Fruit fly (Drosophila melanogaster) whole organism, embryonic: ENCODE measurements around the gene Prp5.

ENCODE experiments used
- BEAF-32 ChIP-seq: fragments of 200-800 bp; sonication (Bioruptor generic); optimal IDR thresholded peaks from 3 replicates; lab custom pipeline; 2017; ENCODE audit warnings: missing biosample characterization, missing genetic modification characterization, mild to moderate bottlenecking, moderate library complexity, missing genetic modification reagents
- CG12071 ChIP-seq: fragments of 200-800 bp; sonication (Bioruptor generic); optimal IDR thresholded peaks from 3 replicates; lab custom pipeline; 2018; ENCODE audit warnings: missing biosample characterization, mild to moderate bottlenecking, missing genetic modification characterization
- CG12744 ChIP-seq: fragments of 200-800 bp; sonication (Bioruptor generic); optimal IDR thresholded peaks from 2 replicates; lab custom pipeline; 2016; ENCODE audit warnings: missing biosample characterization, missing genetic modification characterization
- CG13894 ChIP-seq: fragments of 200-800 bp; sonication (Bioruptor generic); optimal IDR thresholded peaks from 3 replicates; lab custom pipeline; 2018; ENCODE audit warnings: missing biosample characterization, mild to moderate bottlenecking, missing genetic modification characterization, moderate library complexity
- CG14860 ChIP-seq: fragments of 200-800 bp; sonication (Bioruptor generic); IDR thresholded peaks from 3 replicates; pipeline ENCODE4 v1.3.6; 2022; ENCODE audit warnings: missing biosample characterization, missing genetic modification characterization; ENCODE audit not compliant: partially characterized antibody
- CG15073 ChIP-seq: fragments of 200-800 bp; sonication (Bioruptor generic); optimal IDR thresholded peaks from 2 replicates; lab custom pipeline; 2016; ENCODE audit warnings: missing biosample characterization, missing genetic modification characterization
- CG16813 ChIP-seq: fragments of 200-800 bp; sonication (Bioruptor generic); IDR thresholded peaks from 3 replicates; pipeline ENCODE4 v1.3.6; 2022; ENCODE audit warnings: missing biosample characterization, missing genetic modification characterization; ENCODE audit not compliant: partially characterized antibody
- CG17912 ChIP-seq: fragments of 200-800 bp; sonication (Bioruptor generic); optimal IDR thresholded peaks from 2 replicates; lab custom pipeline; 2018; ENCODE audit warnings: missing biosample characterization, mild to moderate bottlenecking, missing genetic modification characterization
- CG18011 ChIP-seq: fragments of 200-800 bp; sonication (Bioruptor generic); optimal IDR thresholded peaks from 2 replicates; lab custom pipeline; 2017; ENCODE audit warnings: missing biosample characterization, missing genetic modification characterization, mild to moderate bottlenecking, moderate library complexity, missing genotype
- CG18764 ChIP-seq: fragments of 200-800 bp; sonication (Bioruptor generic); optimal IDR thresholded peaks from 3 replicates; lab custom pipeline; 2016; ENCODE audit warnings: missing biosample characterization, missing genetic modification characterization
- CG2199 ChIP-seq: fragments of 200-800 bp; sonication (Bioruptor generic); IDR thresholded peaks from 3 replicates; pipeline ENCODE4 v1.3.6; 2022; ENCODE audit warnings: missing biosample characterization, missing genetic modification characterization
- CG30403 ChIP-seq: fragments of 200-800 bp; sonication (Bioruptor generic); optimal IDR thresholded peaks from 3 replicates; lab custom pipeline; 2016; ENCODE audit warnings: missing biosample characterization, missing genetic modification characterization
- CG31224 ChIP-seq: fragments of 200-800 bp; sonication (Bioruptor generic); IDR thresholded peaks from 2 replicates; pipeline ENCODE4 v1.3.6; 2022; ENCODE audit warnings: missing biosample characterization, missing genetic modification characterization
- CG33213 ChIP-seq: fragments of 200-800 bp; sonication (Bioruptor generic); optimal IDR thresholded peaks from 3 replicates; lab custom pipeline; 2016; ENCODE audit warnings: missing biosample characterization, missing genetic modification characterization
- CG3995 ChIP-seq: fragments of 200-800 bp; sonication (Bioruptor generic); optimal IDR thresholded peaks from 3 replicates; lab custom pipeline; 2016; ENCODE audit warnings: missing biosample characterization, missing genetic modification characterization
- CG5245 ChIP-seq: fragments of 200-800 bp; sonication (Bioruptor generic); optimal IDR thresholded peaks from 3 replicates; lab custom pipeline; 2016; ENCODE audit warnings: missing biosample characterization, missing genetic modification characterization
- CG9215 ChIP-seq: fragments of 200-800 bp; sonication (Bioruptor generic); IDR thresholded peaks from 2 replicates; pipeline ENCODE4 v1.3.6; 2022; ENCODE audit warnings: missing biosample characterization, missing genetic modification characterization
- CTCF ChIP-seq: fragments of 200-800 bp; sonication (Bioruptor generic); optimal IDR thresholded peaks from 2 replicates; lab custom pipeline; 2017; ENCODE audit warnings: missing biosample characterization, mild to moderate bottlenecking, missing genetic modification characterization, moderate library complexity
- Dfd ChIP-seq, 2 experiments: fragments of >200 bp; optimal IDR thresholded peaks; 2 replicates each; lab custom pipeline; 2017; ENCODE audit warnings: missing biosample characterization in 2 of 2, missing genetic modification characterization in 2 of 2
- Doc2 ChIP-seq: fragments of 200-800 bp; sonication (Bioruptor generic); IDR thresholded peaks from 2 replicates; pipeline ENCODE4 v1.3.6; 2022; ENCODE audit warnings: missing biosample characterization, missing genetic modification characterization
- Dref ChIP-seq: fragments of 200-800 bp; sonication (Bioruptor generic); IDR thresholded peaks from 2 replicates; pipeline ENCODE4 v1.3.6; 2022; ENCODE audit warnings: missing biosample characterization, missing genetic modification characterization
- Fer1 ChIP-seq: fragments of 200-800 bp; sonication (Bioruptor generic); optimal IDR thresholded peaks from 2 replicates; lab custom pipeline; 2017; ENCODE audit warnings: missing biosample characterization, mild to moderate bottlenecking, missing genetic modification characterization
- H15 ChIP-seq: fragments of 200-800 bp; sonication (Bioruptor generic); IDR thresholded peaks from 3 replicates; pipeline ENCODE4 v1.3.6; 2022; ENCODE audit warnings: missing biosample characterization, missing genetic modification characterization
- Kr ChIP-seq: fragments of 200-800 bp; sonication (Bioruptor generic); optimal IDR thresholded peaks from 2 replicates; lab custom pipeline; 2017; ENCODE audit warnings: missing biosample characterization, mild to moderate bottlenecking, missing genetic modification characterization
- Mrtf ChIP-seq: fragments of 200-800 bp; sonication (Bioruptor generic); IDR thresholded peaks from 3 replicates; pipeline ENCODE4 v1.3.6; 2022; ENCODE audit warnings: missing biosample characterization, missing genetic modification characterization
- Ravus ChIP-seq: fragments of 200-800 bp; sonication (Bioruptor generic); IDR thresholded peaks from 2 replicates; pipeline ENCODE4 v1.3.6; 2022; ENCODE audit warnings: missing biosample characterization, missing genetic modification characterization
- Sin3A ChIP-seq: fragments of >200 bp; optimal IDR thresholded peaks from 2 replicates; lab custom pipeline; 2018
- Sry-δ ChIP-seq: fragments of 200-800 bp; sonication (Bioruptor generic); optimal IDR thresholded peaks from 2 replicates; lab custom pipeline; 2016; ENCODE audit warnings: missing biosample characterization, missing genetic modification characterization
- Ssrp ChIP-seq: fragments of 200-800 bp; sonication (Bioruptor generic); optimal IDR thresholded peaks from 2 replicates; lab custom pipeline; 2018; ENCODE audit warnings: missing biosample characterization, mild to moderate bottlenecking, missing genetic modification characterization, moderate library complexity
- Xbp1 ChIP-seq: fragments of 200-800 bp; sonication (Bioruptor generic); optimal IDR thresholded peaks from 3 replicates; lab custom pipeline; 2016; ENCODE audit warnings: missing biosample characterization, mild to moderate bottlenecking, missing genetic modification characterization
- cg ChIP-seq: fragments of 200-800 bp; sonication (Bioruptor generic); optimal IDR thresholded peaks from 3 replicates; lab custom pipeline; 2019; ENCODE audit warnings: missing biosample characterization, mild to moderate bottlenecking, missing genetic modification characterization, moderate library complexity
- chinmo ChIP-seq: fragments of 200-800 bp; sonication (Bioruptor generic); IDR thresholded peaks from 4 replicates; pipeline ENCODE4 v1.3.6; 2022; ENCODE audit warnings: missing biosample characterization, missing genetic modification characterization; ENCODE audit not compliant: partially characterized antibody
- ci ChIP-seq: fragments of 200-800 bp; sonication (Bioruptor generic); IDR thresholded peaks from 3 replicates; pipeline ENCODE4 v1.3.6; 2022; ENCODE audit warnings: missing biosample characterization, missing genetic modification characterization
- exex ChIP-seq: fragments of 200-800 bp; sonication (Bioruptor generic); optimal IDR thresholded peaks from 4 replicates; lab custom pipeline; 2018; ENCODE audit warnings: missing biosample characterization, mild to moderate bottlenecking, missing genetic modification characterization, moderate library complexity
- ham ChIP-seq: fragments of 200-800 bp; sonication (Bioruptor generic); IDR thresholded peaks from 2 replicates; pipeline ENCODE4 v1.3.6; 2022; ENCODE audit warnings: missing biosample characterization, missing genetic modification characterization
- inv ChIP-seq: fragments of 200-800 bp; sonication (Bioruptor generic); IDR thresholded peaks from 2 replicates; pipeline ENCODE4 v1.3.6; 2022; ENCODE audit warnings: missing biosample characterization, missing genetic modification characterization; ENCODE audit not compliant: partially characterized antibody
- lilli ChIP-seq: fragments of 200-800 bp; sonication (Bioruptor generic); optimal IDR thresholded peaks from 3 replicates; lab custom pipeline; 2016; ENCODE audit warnings: missing biosample characterization, missing genetic modification characterization
- nau ChIP-seq: fragments of 200-800 bp; sonication (Bioruptor generic); optimal IDR thresholded peaks from 3 replicates; lab custom pipeline; 2017; ENCODE audit warnings: missing biosample characterization, mild to moderate bottlenecking, missing genetic modification characterization, missing genetic modification reagents
- nerfin-1 ChIP-seq: fragments of 200-800 bp; sonication (Bioruptor generic); optimal IDR thresholded peaks from 3 replicates; lab custom pipeline; 2019; ENCODE audit warnings: missing biosample characterization, mild to moderate bottlenecking, missing genetic modification characterization, moderate library complexity
- org-1 ChIP-seq: fragments of 200-800 bp; sonication (Bioruptor generic); optimal IDR thresholded peaks from 2 replicates; lab custom pipeline; 2017; ENCODE audit warnings: missing biosample characterization, missing genetic modification characterization
- pan ChIP-seq, 4 experiments: fragments of >200 bp in 3 of 4; fragments of 200-800 bp in 1 of 4; sonication (Bioruptor generic) in 1 of 4; optimal IDR thresholded peaks in 3 of 4; IDR thresholded peaks in 1 of 4; 2 replicates each; pipeline versions ENCODE4 v1.3.6 to Lab custom; 2017 to 2022; ENCODE audit warnings: missing biosample characterization in 2 of 4, missing genetic modification characterization in 2 of 4, mixed read lengths in 1 of 4
- pfk ChIP-seq: fragments of 200-800 bp; sonication (Bioruptor generic); optimal IDR thresholded peaks from 2 replicates; lab custom pipeline; 2018; ENCODE audit warnings: missing biosample characterization, mild to moderate bottlenecking, missing genetic modification characterization, moderate library complexity
- pho ChIP-seq: fragments of 200-800 bp; sonication (Bioruptor generic); optimal IDR thresholded peaks from 2 replicates; lab custom pipeline; 2016; ENCODE audit warnings: missing biosample characterization, missing genetic modification characterization
- pnt ChIP-seq: fragments of 200-800 bp; sonication (Bioruptor generic); optimal IDR thresholded peaks from 3 replicates; lab custom pipeline; 2016; ENCODE audit warnings: missing biosample characterization, missing genetic modification characterization
- pum ChIP-seq: fragments of 200-800 bp; sonication (Bioruptor generic); optimal IDR thresholded peaks from 2 replicates; lab custom pipeline; 2016; ENCODE audit warnings: missing biosample characterization, missing genetic modification characterization
- run ChIP-seq: fragments of 200-800 bp; sonication (Bioruptor generic); optimal IDR thresholded peaks from 3 replicates; lab custom pipeline; 2018; ENCODE audit warnings: missing biosample characterization, mild to moderate bottlenecking, missing genetic modification characterization
- salm ChIP-seq: fragments of 200-800 bp; sonication (Bioruptor generic); optimal IDR thresholded peaks from 2 replicates; lab custom pipeline; 2018; ENCODE audit warnings: missing biosample characterization, mild to moderate bottlenecking, missing genetic modification characterization
- stwl ChIP-seq: fragments of 200-800 bp; sonication (Bioruptor generic); optimal IDR thresholded peaks from 3 replicates; lab custom pipeline; 2018; ENCODE audit warnings: missing biosample characterization, mild to moderate bottlenecking, missing genetic modification characterization, moderate library complexity
- usp ChIP-seq: fragments of >200 bp; optimal IDR thresholded peaks from 2 replicates; lab custom pipeline; 2017; ENCODE audit warnings: missing biosample characterization, missing genetic modification characterization
- vvl ChIP-seq: fragments of 200-800 bp; sonication (Bioruptor generic); IDR thresholded peaks from 2 replicates; pipeline ENCODE4 v1.3.6; 2022; ENCODE audit warnings: missing biosample characterization, missing genetic modification characterization

Prp5 gene

DNA sequence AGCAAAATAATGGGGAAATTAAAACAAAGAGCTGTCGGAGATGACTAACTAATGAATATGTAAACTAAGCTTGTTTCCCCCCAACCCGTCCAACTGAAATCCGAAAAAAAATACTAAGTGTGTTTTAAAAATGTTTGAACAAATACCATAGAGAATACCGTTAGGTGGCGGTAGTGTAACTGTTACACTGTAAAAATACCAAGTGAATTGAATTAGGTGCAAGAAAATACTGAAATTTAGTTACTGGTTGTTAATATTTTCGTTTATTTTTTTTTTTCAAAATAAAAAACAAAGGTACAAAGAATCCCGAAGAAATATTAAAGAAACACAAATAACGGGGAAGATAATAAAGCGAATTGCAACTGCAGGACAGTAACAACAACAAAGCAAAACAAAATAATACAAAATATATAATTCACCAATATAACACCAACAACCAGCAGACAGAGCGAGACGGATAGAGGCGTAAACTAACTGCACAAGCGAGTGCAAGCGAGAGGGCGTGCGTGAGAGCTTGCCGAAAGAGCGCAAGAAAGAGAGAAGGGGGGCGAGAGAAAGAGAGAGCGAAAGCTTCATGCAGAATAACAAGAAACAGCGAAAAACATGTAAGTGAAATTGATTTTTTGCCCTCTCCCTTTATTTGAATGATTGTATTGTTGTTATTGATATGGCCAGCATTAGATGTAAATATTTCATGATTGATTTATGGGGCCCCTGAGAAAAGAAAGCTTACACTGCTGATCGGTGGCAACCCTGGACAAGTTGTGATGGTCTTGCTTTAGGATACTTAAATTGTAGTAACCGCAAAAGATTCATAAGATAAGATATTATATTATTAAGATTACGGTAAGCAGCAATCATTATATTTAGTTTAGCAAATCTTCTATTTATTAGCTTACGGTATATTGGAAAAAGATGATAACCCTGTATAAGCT is 38.7 kb upstream of the Prp5 start (continued):
- TF ChIP-seq CG9215 (GFP tag; lab: Robert Waterston, UW) (no peak), H15 (GFP tag; lab: Robert Waterston, UW) (no peak), CG5245 (GFP tag; lab: Kevin White, UChicago) (no peak), ci (GFP tag; lab: Robert Waterston, UW) (peak; percentile 17; the same call in 1 of the 3 replicates), Ravus (GFP tag; lab: Robert Waterston, UW) (no peak), CG33213 (GFP tag; lab: Kevin White, UChicago) (no peak), usp (no peak), CG12071 (GFP tag; lab: Kevin White, UChicago) (peak; percentile 11), BEAF-32 (no peak), pnt (GFP tag; lab: Kevin White, UChicago) (no peak), org-1 (no peak), Dref (no peak), Mrtf (GFP tag; lab: Robert Waterston, UW) (no peak), Xbp1 (GFP tag; lab: Kevin White, UChicago) (no peak), Fer1 (GFP tag; lab: Kevin White, UChicago) (no peak), ham (GFP tag; lab: Robert Waterston, UW) (no peak), run (tag; lab: Kevin White, UChicago) (no peak), Sin3A (lab: Kevin White, UChicago) (no peak), Sry-δ (GFP tag; lab: Kevin White, UChicago) (no peak), inv (GFP tag; lab: Robert Waterston, UW) (no peak), nerfin-1 (tag; lab: Kevin White, UChicago) (no peak), Ssrp (no peak), CG18764 (GFP tag; lab: Kevin White, UChicago) (no peak), nau (GFP tag; lab: Kevin White, UChicago) (no peak), CG12744 (GFP tag; lab: Kevin White, UChicago) (no peak), Kr (GFP tag; lab: Kevin White, UChicago) (no peak), exex (tag; lab: Kevin White, UChicago) (peak; percentile 12), pho (no peak), chinmo (GFP tag; lab: Robert Waterston, UW) (peak; percentile 84; the same call in 2 of the 4 replicates), CG15073 (GFP tag; lab: Kevin White, UChicago) (no peak), pum (GFP tag; lab: Kevin White, UChicago) (no peak), vvl (0 out of 2 replicates have a peak, but pooled peaks have one; percentile 23), salm (tag; lab: Kevin White, UChicago) (no peak), CG14860 (no peak), CG2199 (no peak), lilli (no peak), stwl (tag; lab: Kevin White, UChicago) (no peak), CG18011 (no peak), Doc2 (GFP tag; lab: Robert Waterston, UW) (no peak), CG31224 (no peak), CG30403 (GFP tag; lab: Kevin White, UChicago) (peak; percentile 0), pfk (GFP tag; lab: Kevin White, UChicago) (no peak), pan (optimal IDR thresholded peaks at IDR 0.05; lab: Kevin White, UChicago) (no peak), pan (GFP tag; optimal IDR thresholded peaks at IDR 0.05 in 1 of 2, IDR thresholded peaks at IDR 0.05 in 1 of 2) (peak in 1 of 2 experiments; percentile 17), CG3995 (GFP tag; lab: Kevin White, UChicago) (no peak), cg (GFP tag; lab: Kevin White, UChicago) (no peak), CTCF (GFP tag; lab: Kevin White, UChicago) (peak; percentile 72), CG16813 (GFP tag; lab: Robert Waterston, UW) (no peak), Dfd (GFP tag; optimal IDR thresholded peaks at IDR 0.05; lab: Kevin White, UChicago) (no peak), CG17912 (GFP tag; lab: Kevin White, UChicago) (no peak), CG13894 (no peak)
